Fruit fly (Drosophila melanogaster) whole organism, embryonic: Measurements from ENCODE around the gene Rab40.
A peak's percentile ranks its signal among the peaks of the same experiment; 100 is the strongest.

Experiments
- BEAF-32 ChIP-seq: fragments of 200-800 bp; sonication (Bioruptor generic); optimal IDR thresholded peaks from 3 replicates; lab custom pipeline; 2017; ENCODE audit warnings: missing biosample characterization, missing genetic modification characterization, mild to moderate bottlenecking, moderate library complexity, missing genetic modification reagents
- Blimp-1 ChIP-seq: fragments of 200-800 bp; sonication (Bioruptor generic); optimal IDR thresholded peaks from 3 replicates; lab custom pipeline; 2018; ENCODE audit warnings: missing biosample characterization, missing genetic modification characterization, mild to moderate bottlenecking, moderate library complexity, missing genetic modification reagents
- BtbVII ChIP-seq: fragments of 200-800 bp; sonication (Bioruptor generic); optimal IDR thresholded peaks from 3 replicates; lab custom pipeline; 2017; ENCODE audit warnings: missing biosample characterization, mild to moderate bottlenecking, missing genetic modification characterization
- CG10565 ChIP-seq: fragments of 200-800 bp; sonication (Bioruptor generic); optimal IDR thresholded peaks from 3 replicates; lab custom pipeline; 2016; ENCODE audit warnings: missing biosample characterization, mild to moderate bottlenecking, missing genetic modification characterization
- CG11093 ChIP-seq: fragments of 200-800 bp; sonication (Bioruptor generic); IDR thresholded peaks from 3 replicates; pipeline ENCODE4 v1.3.6; 2022; ENCODE audit warnings: missing biosample characterization, missing genetic modification characterization
- CG11504 ChIP-seq: fragments of 200-800 bp; sonication (Bioruptor generic); optimal IDR thresholded peaks from 3 replicates; lab custom pipeline; 2019; ENCODE audit warnings: missing biosample characterization, mild to moderate bottlenecking, missing genetic modification characterization, moderate library complexity
- CG11560 ChIP-seq: fragments of 200-800 bp; sonication (Bioruptor generic); IDR thresholded peaks from 3 replicates; pipeline ENCODE4 v1.3.6; 2022; ENCODE audit warnings: missing biosample characterization, missing genetic modification characterization
- CG12391 ChIP-seq: fragments of 200-800 bp; sonication (Bioruptor generic); optimal IDR thresholded peaks from 3 replicates; lab custom pipeline; 2018; ENCODE audit warnings: missing biosample characterization, mild to moderate bottlenecking, missing genetic modification characterization, moderate library complexity
- CG12769 ChIP-seq: fragments of 200-800 bp; sonication (Bioruptor generic); optimal IDR thresholded peaks from 2 replicates; lab custom pipeline; 2019; ENCODE audit warnings: missing biosample characterization, mild to moderate bottlenecking, missing genetic modification characterization, moderate library complexity
- CG14050 ChIP-seq: fragments of 200-800 bp; sonication (Bioruptor generic); IDR thresholded peaks from 3 replicates; pipeline ENCODE4 v1.3.6; 2022; ENCODE audit warnings: missing biosample characterization, missing genetic modification characterization
- CG14441 ChIP-seq: fragments of 200-800 bp; sonication (Bioruptor generic); IDR thresholded peaks from 2 replicates; pipeline ENCODE4 v1.3.6; 2022; ENCODE audit warnings: missing biosample characterization, missing genetic modification characterization
- CG15011 ChIP-seq: fragments of 200-800 bp; sonication (Bioruptor generic); optimal IDR thresholded peaks from 3 replicates; lab custom pipeline; 2018; ENCODE audit warnings: missing biosample characterization, mild to moderate bottlenecking, missing genetic modification characterization
- CG1529 ChIP-seq: fragments of 200-800 bp; sonication (Bioruptor generic); optimal IDR thresholded peaks from 3 replicates; lab custom pipeline; 2018; ENCODE audit warnings: missing biosample characterization, missing genetic modification characterization
- CG1602 ChIP-seq: fragments of 200-800 bp; sonication (Bioruptor generic); optimal IDR thresholded peaks from 3 replicates; lab custom pipeline; 2016; ENCODE audit warnings: missing biosample characterization, missing genetic modification characterization
- CG16863 ChIP-seq: fragments of 200-800 bp; sonication (Bioruptor generic); optimal IDR thresholded peaks from 3 replicates; lab custom pipeline; 2016; ENCODE audit warnings: missing biosample characterization, missing genetic modification characterization
- CG17186 ChIP-seq: fragments of 200-800 bp; sonication (Bioruptor generic); optimal IDR thresholded peaks from 3 replicates; lab custom pipeline; 2017; ENCODE audit warnings: missing biosample characterization, missing genetic modification reagents, missing genetic modification characterization
- CG18599 ChIP-seq: fragments of 200-800 bp; sonication (Bioruptor generic); optimal IDR thresholded peaks from 3 replicates; lab custom pipeline; 2017; ENCODE audit warnings: missing biosample characterization, missing genetic modification characterization, mild to moderate bottlenecking, moderate library complexity, missing genetic modification reagents
- CG2712 ChIP-seq: fragments of 200-800 bp; optimal IDR thresholded peaks from 3 replicates; lab custom pipeline; 2019; ENCODE audit warnings: missing biosample characterization, mild to moderate bottlenecking, missing genetic modification characterization, moderate library complexity
- CG2875 ChIP-seq: fragments of 200-800 bp; sonication (Bioruptor generic); optimal IDR thresholded peaks from 2 replicates; lab custom pipeline; 2017; ENCODE audit warnings: missing biosample characterization, mild to moderate bottlenecking, missing genetic modification characterization, missing genetic modification reagents
- CG2889 ChIP-seq: fragments of 200-800 bp; sonication (Bioruptor generic); IDR thresholded peaks from 3 replicates; pipeline ENCODE4 v1.3.6; 2022; ENCODE audit warnings: missing biosample characterization, missing genetic modification characterization
- CG33213 ChIP-seq: fragments of 200-800 bp; sonication (Bioruptor generic); optimal IDR thresholded peaks from 3 replicates; lab custom pipeline; 2016; ENCODE audit warnings: missing biosample characterization, missing genetic modification characterization
- CG6689 ChIP-seq: fragments of 200-800 bp; sonication (Bioruptor generic); IDR thresholded peaks from 2 replicates; pipeline ENCODE4 v1.3.6; 2022; ENCODE audit warnings: missing biosample characterization, missing genetic modification characterization
- CG7745 ChIP-seq: fragments of 200-800 bp; sonication (Bioruptor generic); optimal IDR thresholded peaks from 2 replicates; lab custom pipeline; 2018; ENCODE audit warnings: missing biosample characterization, mild to moderate bottlenecking, missing genetic modification characterization, moderate library complexity
- CG8089 ChIP-seq: fragments of 200-800 bp; sonication (Bioruptor generic); optimal IDR thresholded peaks from 3 replicates; lab custom pipeline; 2016; ENCODE audit warnings: missing biosample characterization, missing genetic modification characterization
- D19B ChIP-seq: fragments of 200-800 bp; sonication (Bioruptor generic); optimal IDR thresholded peaks from 2 replicates; lab custom pipeline; 2017; ENCODE audit warnings: missing biosample characterization, mild to moderate bottlenecking, missing genetic modification characterization
- H15 ChIP-seq: fragments of 200-800 bp; sonication (Bioruptor generic); IDR thresholded peaks from 3 replicates; pipeline ENCODE4 v1.3.6; 2022; ENCODE audit warnings: missing biosample characterization, missing genetic modification characterization
- H2.0 ChIP-seq: fragments of 200-800 bp; sonication (Bioruptor generic); IDR thresholded peaks from 2 replicates; pipeline ENCODE4 v1.3.6; 2022; ENCODE audit warnings: missing biosample characterization, missing genetic modification characterization
- Hr39 ChIP-seq: fragments of >200 bp; optimal IDR thresholded peaks from 2 replicates; lab custom pipeline; 2017
- Hr78 ChIP-seq, 2 experiments: fragments of 200-800 bp in 1 of 2; fragments of >200 bp in 1 of 2; sonication (Bioruptor generic) in 1 of 2; optimal IDR thresholded peaks; 2 replicates each; lab custom pipeline; 2017 to 2019; ENCODE audit warnings: missing biosample characterization in 2 of 2, missing genetic modification characterization in 2 of 2, mild to moderate bottlenecking in 1 of 2, moderate library complexity in 1 of 2
- MBD-R2 ChIP-seq: fragments of 200-800 bp; sonication (Bioruptor generic); IDR thresholded peaks from 2 replicates; pipeline ENCODE4 v1.3.6; 2022; ENCODE audit warnings: missing biosample characterization, missing genetic modification characterization
- Med ChIP-seq: fragments of 200-800 bp; sonication (Bioruptor generic); peaks from one replicate; lab custom pipeline; 2016; ENCODE audit warnings: missing biosample characterization, missing genetic modification characterization, mild to moderate bottlenecking, inconsistent platforms, moderate library complexity
- Ravus ChIP-seq: fragments of 200-800 bp; sonication (Bioruptor generic); IDR thresholded peaks from 2 replicates; pipeline ENCODE4 v1.3.6; 2022; ENCODE audit warnings: missing biosample characterization, missing genetic modification characterization
- Six4 ChIP-seq: fragments of 200-800 bp; sonication (Bioruptor generic); optimal IDR thresholded peaks from 2 replicates; lab custom pipeline; 2016; ENCODE audit warnings: missing biosample characterization, missing genetic modification characterization
- amos ChIP-seq: fragments of 200-800 bp; sonication (Bioruptor generic); IDR thresholded peaks from 2 replicates; pipeline ENCODE4 v1.3.6; 2022; ENCODE audit warnings: missing biosample characterization, missing genetic modification characterization; ENCODE audit not compliant: partially characterized antibody
- cwo ChIP-seq: fragments of 200-800 bp; sonication (Bioruptor generic); optimal IDR thresholded peaks from 3 replicates; lab custom pipeline; 2017; ENCODE audit warnings: missing biosample characterization, missing genetic modification characterization, mild to moderate bottlenecking, moderate library complexity, missing genetic modification reagents
- esg ChIP-seq: fragments of 200-800 bp; sonication (Bioruptor generic); conservative IDR thresholded peaks from 2 replicates; pipeline ENCODE4 v1.3.6; 2022; ENCODE audit warnings: missing biosample characterization, missing genetic modification characterization
- grau ChIP-seq: fragments of 200-800 bp; optimal IDR thresholded peaks from 3 replicates; lab custom pipeline; 2019; ENCODE audit warnings: missing biosample characterization, mild to moderate bottlenecking, missing genetic modification characterization, moderate library complexity
- hb ChIP-seq: fragments of 200-800 bp; sonication (Bioruptor generic); IDR thresholded peaks from 3 replicates; pipeline ENCODE4 v1.3.6; 2022; ENCODE audit warnings: missing biosample characterization, missing genetic modification characterization; ENCODE audit not compliant: partially characterized antibody
- lab ChIP-seq: fragments of 200-800 bp; sonication (Bioruptor generic); optimal IDR thresholded peaks from 3 replicates; lab custom pipeline; 2017; ENCODE audit warnings: missing biosample characterization, missing genetic modification characterization, mild to moderate bottlenecking, moderate library complexity, missing genetic modification reagents
- oc ChIP-seq: fragments of 200-800 bp; sonication (Bioruptor generic); optimal IDR thresholded peaks from 2 replicates; lab custom pipeline; 2018; ENCODE audit warnings: missing biosample characterization, mild to moderate bottlenecking, missing genetic modification characterization, moderate library complexity
- sens ChIP-seq: fragments of 200-800 bp; sonication (Bioruptor generic); peaks from one replicate; lab custom pipeline; 2016; ENCODE audit warnings: missing biosample characterization, missing genetic modification characterization
- slp2 ChIP-seq: fragments of 200-800 bp; sonication (Bioruptor generic); optimal IDR thresholded peaks from 2 replicates; lab custom pipeline; 2016; ENCODE audit warnings: missing biosample characterization, missing genetic modification characterization
- sr ChIP-seq: fragments of 200-800 bp; sonication (Bioruptor generic); IDR thresholded peaks from 3 replicates; pipeline ENCODE4 v1.3.6; 2022; ENCODE audit warnings: missing biosample characterization, missing genetic modification characterization
- stc ChIP-seq: fragments of 200-800 bp; sonication (Bioruptor generic); IDR thresholded peaks from 2 replicates; pipeline ENCODE4 v1.3.6; 2022; ENCODE audit warnings: missing biosample characterization, missing genetic modification characterization
- tap ChIP-seq: fragments of 200-800 bp; optimal IDR thresholded peaks from 3 replicates; lab custom pipeline; 2019; ENCODE audit warnings: missing biosample characterization, mild to moderate bottlenecking, missing genetic modification characterization, moderate library complexity
- tio ChIP-seq: fragments of 200-800 bp; sonication (Bioruptor generic); optimal IDR thresholded peaks from 2 replicates; lab custom pipeline; 2017; ENCODE audit warnings: missing biosample characterization, missing genetic modification characterization, inconsistent platforms
- tna ChIP-seq: fragments of 200-800 bp; sonication (Bioruptor generic); IDR thresholded peaks from 2 replicates; pipeline ENCODE4 v1.3.6; 2022; ENCODE audit warnings: missing biosample characterization, missing genetic modification characterization; ENCODE audit not compliant: partially characterized antibody
- ttk ChIP-seq: fragments of 200-800 bp; sonication (Bioruptor generic); IDR thresholded peaks from 2 replicates; pipeline ENCODE4 v2.1.2; 2022; ENCODE audit warnings: missing biosample characterization, missing genetic modification characterization
- unpg ChIP-seq: fragments of 200-800 bp; sonication (Bioruptor generic); optimal IDR thresholded peaks from 3 replicates; lab custom pipeline; 2018; ENCODE audit warnings: missing biosample characterization, mild to moderate bottlenecking, missing genetic modification characterization, moderate library complexity
- vfl ChIP-seq: fragments of 200-800 bp; sonication (Bioruptor generic); optimal IDR thresholded peaks from 2 replicates; lab custom pipeline; 2016; ENCODE audit warnings: missing biosample characterization, missing genetic modification characterization
- wdn ChIP-seq: fragments of 200-800 bp; sonication (Bioruptor generic); IDR thresholded peaks from 2 replicates; pipeline ENCODE4 v1.3.6; 2022; ENCODE audit warnings: missing biosample characterization, missing genetic modification characterization

Rab40 gene

dm6 chrX:12454358-12454757, 8.6 kb downstream of the Rab40 start, which contains the start of gene CG15927 (continued):
- peak; percentile 28; the same call in 1 of the 2 replicates for TF ChIP-seq MBD-R2 (GFP tag; lab: Robert Waterston, UW)
- peak in 1 of 2 experiments; percentile 19 for TF ChIP-seq Hr78 (GFP tag; optimal IDR thresholded peaks at IDR 0.05; lab: Kevin White, UChicago)
- TF ChIP-seq hb (GFP tag; lab: Robert Waterston, UW), result no peak
- TF ChIP-seq CG11093 (GFP tag; lab: Robert Waterston, UW), result no peak
- TF ChIP-seq CG16863 (GFP tag; lab: Kevin White, UChicago), result peak; percentile 36
- TF ChIP-seq CG8089 (GFP tag; lab: Kevin White, UChicago), result no peak
- TF ChIP-seq CG6689, result no peak
- peak; percentile 73 for TF ChIP-seq Med (GFP tag; lab: Kevin White, UChicago)
- no peak for TF ChIP-seq D19B (GFP tag; lab: Kevin White, UChicago)
- no peak for TF ChIP-seq Hr39 (lab: Kevin White, UChicago)
- no peak for TF ChIP-seq stc
- TF ChIP-seq amos (GFP tag; lab: Robert Waterston, UW), result no peak
- peak; percentile 67 for TF ChIP-seq CG12391 (tag; lab: Kevin White, UChicago)
- peak; percentile 60 for TF ChIP-seq CG1529 (GFP tag; lab: Kevin White, UChicago)
- TF ChIP-seq Blimp-1 (GFP tag; lab: Kevin White, UChicago), result peak; percentile 73
- peak; percentile 25 for TF ChIP-seq CG1602 (GFP tag; lab: Kevin White, UChicago)
- TF ChIP-seq cwo (GFP tag; lab: Kevin White, UChicago), result peak; percentile 4
- TF ChIP-seq lab (GFP tag; lab: Kevin White, UChicago), result peak; percentile 50
- TF ChIP-seq Six4 (GFP tag; lab: Kevin White, UChicago), result peak; percentile 32
- TF ChIP-seq vfl (GFP tag; lab: Kevin White, UChicago), result no peak
- TF ChIP-seq esg (GFP tag; lab: Robert Waterston, UW), result peak; percentile 54
- TF ChIP-seq CG7745 (tag; lab: Kevin White, UChicago), result no peak
- TF ChIP-seq grau (tag; lab: Kevin White, UChicago), result peak; percentile 50
- no peak for TF ChIP-seq CG15011 (GFP tag; lab: Kevin White, UChicago)
- peak; percentile 53; the same call in 1 of the 3 replicates for TF ChIP-seq H15 (GFP tag; lab: Robert Waterston, UW)
- peak; percentile 48 for TF ChIP-seq tio (GFP tag; lab: Kevin White, UChicago)
- TF ChIP-seq CG11504 (tag; lab: Kevin White, UChicago), result peak; percentile 67
- peak; percentile 94 for TF ChIP-seq sens (GFP tag; lab: Kevin White, UChicago)
- TF ChIP-seq CG2889 (GFP tag; lab: Robert Waterston, UW), result no peak; the same call in 2 of the 3 replicates
- no peak for TF ChIP-seq CG11560
- peak; percentile 28 for TF ChIP-seq CG12769 (tag; lab: Kevin White, UChicago)
- TF ChIP-seq CG10565, result no peak
- TF ChIP-seq CG2875 (GFP tag; lab: Kevin White, UChicago), result peak; percentile 49
- TF ChIP-seq CG17186 (GFP tag; lab: Kevin White, UChicago), result no peak
- peak; percentile 55 for TF ChIP-seq oc (tag; lab: Kevin White, UChicago)
- TF ChIP-seq CG2712 (tag; lab: Kevin White, UChicago), result no peak
- peak; percentile 30 for TF ChIP-seq CG18599
- no peak for TF ChIP-seq BEAF-32 (GFP tag; lab: Kevin White, UChicago)
- TF ChIP-seq CG33213 (GFP tag; lab: Kevin White, UChicago), result peak; percentile 6
- no peak for TF ChIP-seq CG14441 (GFP tag; lab: Robert Waterston, UW)
- no peak for TF ChIP-seq tna (GFP tag; lab: Robert Waterston, UW)
- TF ChIP-seq tap, result peak; percentile 60
- no peak for TF ChIP-seq sr (GFP tag; lab: Robert Waterston, UW)
- peak; percentile 68 for TF ChIP-seq unpg (GFP tag; lab: Kevin White, UChicago)
- 0 out of 2 replicates have a peak, but pooled peaks have one; percentile 27 for TF ChIP-seq ttk (GFP tag; lab: Robert Waterston, UW)
- peak; percentile 67 for TF ChIP-seq CG14050
- peak; percentile 13 for TF ChIP-seq Ravus (GFP tag; lab: Robert Waterston, UW)
- no peak for TF ChIP-seq BtbVII
- peak; percentile 60 for TF ChIP-seq H2.0 (GFP tag; lab: Robert Waterston, UW)
- peak; percentile 41 for TF ChIP-seq slp2 (GFP tag; lab: Kevin White, UChicago)
- TF ChIP-seq wdn, result no peak
